Worm (Caenorhabditis elegans) whole organism, L2 larva: ENCODE results near the gene K05F6.12.

ENCODE experiments used
- F13H6.1 ChIP-seq: sonication (generic microtip); optimal IDR thresholded peaks from 2 replicates; lab custom pipeline; 2016; ENCODE audit warnings: missing genetic modification characterization, missing compliant biosample characterization
- R02D3.7 ChIP-seq: fragments of 150-350 bp; optimal IDR thresholded peaks from 2 replicates; lab custom pipeline; 2014; ENCODE audit warnings: missing biosample characterization, missing genetic modification characterization
- ZK546.5 ChIP-seq: sonication (generic microtip); optimal IDR thresholded peaks from 2 replicates; lab custom pipeline; 2017; ENCODE audit warnings: missing biosample characterization, missing genetic modification characterization
- alr-1 ChIP-seq: fragments of 150-350 bp; optimal IDR thresholded peaks from 2 replicates; lab custom pipeline; 2014; ENCODE audit warnings: missing biosample characterization, missing genetic modification characterization
- ama-1 ChIP-seq: fragments of 150-350 bp; optimal IDR thresholded peaks from 2 replicates; lab custom pipeline; 2018; ENCODE audit warnings: inconsistent platforms
- blmp-1 ChIP-seq: sonication (generic microtip); optimal IDR thresholded peaks from 2 replicates; lab custom pipeline; 2017; ENCODE audit warnings: missing genetic modification characterization, mild to moderate bottlenecking, missing compliant biosample characterization, antibody characterized with exemption, moderate library complexity; ENCODE audit not compliant: insufficient read depth
- ceh-16 ChIP-seq: fragments of 150-350 bp; optimal IDR thresholded peaks from 2 replicates; lab custom pipeline; 2014; ENCODE audit warnings: missing biosample characterization, missing genetic modification characterization
- ceh-82 ChIP-seq: fragments of 150-350 bp; optimal IDR thresholded peaks from 2 replicates; lab custom pipeline; 2014; ENCODE audit warnings: missing biosample characterization, missing genetic modification characterization
- crh-2 ChIP-seq: sonication (generic microtip); optimal IDR thresholded peaks from 2 replicates; lab custom pipeline; 2017; ENCODE audit warnings: missing biosample characterization, missing genetic modification characterization
- egl-27 ChIP-seq: sonication (generic microtip); optimal IDR thresholded peaks from 3 replicates; lab custom pipeline; 2017; ENCODE audit warnings: missing biosample characterization, missing genetic modification reagents, missing genetic modification characterization
- fos-1 ChIP-seq: fragments of 150-350 bp; optimal IDR thresholded peaks from 2 replicates; lab custom pipeline; 2014; ENCODE audit warnings: missing biosample characterization, missing genetic modification characterization
- gmeb-1 ChIP-seq: fragments of 150-350 bp; optimal IDR thresholded peaks from 2 replicates; lab custom pipeline; 2014; ENCODE audit warnings: missing biosample characterization, missing genetic modification characterization
- lin-39 ChIP-seq: fragments of 150-350 bp; optimal IDR thresholded peaks from 2 replicates; lab custom pipeline; 2014; ENCODE audit warnings: missing biosample characterization, missing genetic modification reagents, missing genetic modification characterization
- mab-5 ChIP-seq: fragments of 150-350 bp; optimal IDR thresholded peaks from 2 replicates; lab custom pipeline; 2014; ENCODE audit warnings: missing biosample characterization, missing genetic modification characterization
- mbf-1 ChIP-seq: sonication (generic microtip); optimal IDR thresholded peaks from 2 replicates; lab custom pipeline; 2017; ENCODE audit warnings: missing biosample characterization, missing genetic modification characterization
- mdl-1 ChIP-seq, 2 experiments: fragments of 150-350 bp in 1 of 2; sonication (generic microtip) in 1 of 2; optimal IDR thresholded peaks; 2 replicates each; lab custom pipeline; 2017; ENCODE audit warnings: missing biosample characterization in 2 of 2, missing genetic modification characterization in 2 of 2
- nhr-10 ChIP-seq: sonication (generic microtip); optimal IDR thresholded peaks from 2 replicates; lab custom pipeline; 2017; ENCODE audit warnings: missing biosample characterization, missing genetic modification characterization
- nhr-11 ChIP-seq: fragments of 150-350 bp; optimal IDR thresholded peaks from 2 replicates; lab custom pipeline; 2014; ENCODE audit warnings: missing biosample characterization, missing genetic modification characterization
- nhr-12 ChIP-seq: fragments of 150-350 bp; optimal IDR thresholded peaks from 2 replicates; lab custom pipeline; 2014; ENCODE audit warnings: missing biosample characterization, missing genetic modification characterization
- nhr-21 ChIP-seq: fragments of 150-350 bp; optimal IDR thresholded peaks from 2 replicates; lab custom pipeline; 2014; ENCODE audit warnings: missing biosample characterization, missing genetic modification characterization
- sem-4 ChIP-seq: fragments of 150-350 bp; optimal IDR thresholded peaks from 2 replicates; lab custom pipeline; 2014; ENCODE audit warnings: missing biosample characterization, missing genetic modification reagents, missing genetic modification characterization
- sma-9 ChIP-seq, 2 experiments: fragments of 150-350 bp in 1 of 2; sonication (generic microtip) in 1 of 2; optimal IDR thresholded peaks; 2 replicates each; lab custom pipeline; 2014 to 2016; ENCODE audit warnings: missing genetic modification characterization in 2 of 2, mild to moderate bottlenecking in 1 of 2, missing biosample characterization in 1 of 2, missing compliant biosample characterization in 1 of 2, missing genetic modification reagents in 1 of 2, moderate library complexity in 1 of 2
- snpc-4 ChIP-seq: fragments of 150-350 bp; optimal IDR thresholded peaks from 2 replicates; lab custom pipeline; 2014; ENCODE audit warnings: missing biosample characterization, missing genetic modification characterization
- unc-39 ChIP-seq: fragments of 150-350 bp; optimal IDR thresholded peaks from 2 replicates; lab custom pipeline; 2014; ENCODE audit warnings: missing biosample characterization, missing genetic modification characterization
- zag-1 ChIP-seq: fragments of 150-350 bp; optimal IDR thresholded peaks from 2 replicates; lab custom pipeline; 2014; ENCODE audit warnings: missing biosample characterization, missing genetic modification characterization
- ztf-11 ChIP-seq: sonication (generic microtip); optimal IDR thresholded peaks from 2 replicates; lab custom pipeline; 2017; ENCODE audit warnings: missing biosample characterization, missing genetic modification characterization
- ztf-4 ChIP-seq: fragments of 150-350 bp; optimal IDR thresholded peaks from 2 replicates; lab custom pipeline; 2014; ENCODE audit warnings: missing biosample characterization, missing genetic modification characterization

K05F6.12 gene

ce11 chrII:1589845-1590244, 44.1 kb downstream of the K05F6.12 start, which contains the start of gene T07H3.7:
Gene T07H3.7 (minus strand): TSS chrII:1589945.
- no peak for TF ChIP-seq mdl-1 (tag; optimal IDR thresholded peaks at IDR 0.05; lab: Kevin White, UChicago)
- TF ChIP-seq R02D3.7 (tag; lab: Kevin White, UChicago) = no peak
- TF ChIP-seq sma-9 (GFP tag; optimal IDR thresholded peaks at IDR 0.05; lab: Kevin White, UChicago) = no peak
- no peak for TF ChIP-seq sma-9 (tag; optimal IDR thresholded peaks at IDR 0.05; lab: Kevin White, UChicago)
- TF ChIP-seq mbf-1 (tag; lab: Kevin White, UChicago) = no peak
- no peak for TF ChIP-seq ceh-16 (tag; lab: Kevin White, UChicago)
- no peak for TF ChIP-seq alr-1 (tag; lab: Kevin White, UChicago)
- no peak for TF ChIP-seq ztf-11 (tag; lab: Kevin White, UChicago)
- TF ChIP-seq sem-4 (tag; lab: Kevin White, UChicago) = no peak
- TF ChIP-seq crh-2 (tag; lab: Kevin White, UChicago) = no peak
- TF ChIP-seq nhr-21 (tag; lab: Kevin White, UChicago) = no peak
- TF ChIP-seq unc-39 (tag; lab: Kevin White, UChicago) = no peak
- TF ChIP-seq mab-5 = no peak
- no peak for TF ChIP-seq blmp-1 (tag; lab: Kevin White, UChicago)
- TF ChIP-seq nhr-12 (tag; lab: Kevin White, UChicago) = no peak
- TF ChIP-seq F13H6.1 (tag; lab: Kevin White, UChicago) = no peak
- no peak for TF ChIP-seq egl-27 (tag; lab: Kevin White, UChicago)
- TF ChIP-seq ztf-4 (tag; lab: Kevin White, UChicago) = no peak
- TF ChIP-seq, all 48 proteins: peak for 0

- TF ChIP-seq ceh-16 (tag; lab: Kevin White, UChicago) (no peak), snpc-4 (no peak), gmeb-1 (tag; lab: Kevin White, UChicago) (no peak), ama-1 (lab: Kevin White, UChicago) (no peak), crh-2 (tag; lab: Kevin White, UChicago) (no peak), nhr-10 (no peak), ceh-82 (tag; lab: Kevin White, UChicago) (no peak), blmp-1 (tag; lab: Kevin White, UChicago) (no peak), zag-1 (tag; lab: Kevin White, UChicago) (no peak), fos-1 (tag; lab: Kevin White, UChicago) (no peak), nhr-11 (no peak), ZK546.5 (tag; lab: Kevin White, UChicago) (no peak), lin-39 (tag; lab: Kevin White, UChicago) (no peak)
These were observed 49.4 kb downstream of the K05F6.12 start, which contains the start of gene clec-20 for ce11 chrII:1595137-1595536. Gene clec-20 (minus strand): TSS chrII:1595237.
